Fruit fly (Drosophila melanogaster) whole organism, adult: ENCODE results near the gene Cp190.
A peak's percentile ranks its signal among the peaks of the same experiment; 100 is the strongest.

Experiments
- CG11617 ChIP-seq: fragments of 200-800 bp; sonication (Bioruptor generic); optimal IDR thresholded peaks from 2 replicates; lab custom pipeline; 2017; ENCODE audit warnings: mild to moderate bottlenecking, missing biosample characterization, missing genetic modification reagents, missing genetic modification characterization
- CG12768 ChIP-seq: fragments of 200-800 bp; sonication (Bioruptor generic); optimal IDR thresholded peaks from 2 replicates; lab custom pipeline; 2017; ENCODE audit warnings: missing biosample characterization, missing genetic modification characterization, mild to moderate bottlenecking, moderate library complexity, missing genetic modification reagents
- CG14711 ChIP-seq: fragments of 200-800 bp; sonication (Bioruptor generic); optimal IDR thresholded peaks from 2 replicates; lab custom pipeline; 2018; ENCODE audit warnings: missing biosample characterization, mild to moderate bottlenecking, missing genetic modification characterization, moderate library complexity
- CG1620 ChIP-seq: fragments of 200-800 bp; sonication (Bioruptor generic); optimal IDR thresholded peaks from 2 replicates; lab custom pipeline; 2016; ENCODE audit warnings: missing biosample characterization, missing genetic modification characterization
- CG33017 ChIP-seq: fragments of 200-800 bp; sonication (Bioruptor generic); optimal IDR thresholded peaks from 2 replicates; lab custom pipeline; 2018; ENCODE audit warnings: missing biosample characterization, mild to moderate bottlenecking, missing genetic modification characterization, moderate library complexity
- CG5204 ChIP-seq: fragments of 200-800 bp; sonication (Bioruptor generic); optimal IDR thresholded peaks from 2 replicates; lab custom pipeline; 2016; ENCODE audit warnings: missing biosample characterization, missing genetic modification characterization
- CG7045 ChIP-seq: fragments of 200-800 bp; sonication (Bioruptor generic); optimal IDR thresholded peaks from 2 replicates; lab custom pipeline; 2017; ENCODE audit warnings: missing biosample characterization, mild to moderate bottlenecking, missing genetic modification characterization
- CG7101 ChIP-seq: fragments of 200-800 bp; sonication (Bioruptor generic); optimal IDR thresholded peaks from 2 replicates; lab custom pipeline; 2018; ENCODE audit warnings: missing biosample characterization, mild to moderate bottlenecking, missing genetic modification characterization, moderate library complexity
- Clk ChIP-seq: fragments of 200-800 bp; sonication (Bioruptor generic); optimal IDR thresholded peaks from 2 replicates; lab custom pipeline; 2017; ENCODE audit warnings: missing biosample characterization, missing genetic modification characterization
- Crg-1 ChIP-seq: fragments of 200-800 bp; sonication (Bioruptor generic); optimal IDR thresholded peaks from 2 replicates; lab custom pipeline; 2016; ENCODE audit warnings: missing biosample characterization, missing genetic modification characterization
- Hr96 ChIP-seq: fragments of 200-800 bp; sonication (Bioruptor generic); optimal IDR thresholded peaks from 2 replicates; lab custom pipeline; 2016; ENCODE audit warnings: missing biosample characterization, missing genetic modification characterization
- Mnt ChIP-seq: fragments of 200-800 bp; sonication (Bioruptor generic); optimal IDR thresholded peaks from 2 replicates; lab custom pipeline; 2016; ENCODE audit warnings: missing biosample characterization, mild to moderate bottlenecking, missing genetic modification characterization
- bab1 ChIP-seq: fragments of 200-800 bp; sonication (Bioruptor generic); optimal IDR thresholded peaks from 3 replicates; lab custom pipeline; 2019; ENCODE audit warnings: missing biosample characterization, mild to moderate bottlenecking, missing genetic modification characterization, moderate library complexity
- cic ChIP-seq: fragments of 200-800 bp; sonication (Bioruptor generic); optimal IDR thresholded peaks from 2 replicates; lab custom pipeline; 2017; ENCODE audit warnings: missing biosample characterization, mild to moderate bottlenecking, missing genetic modification characterization, moderate library complexity
- cnc ChIP-seq, 2 experiments: fragments of >200 bp; optimal IDR thresholded peaks; 2 replicates each; lab custom pipeline; 2017
- kay ChIP-seq: fragments of 200-800 bp; sonication (Bioruptor generic); peaks from one replicate; lab custom pipeline; 2016; ENCODE audit warnings: missing biosample characterization, missing genetic modification characterization, borderline replicate concordance
- ovo ChIP-seq: fragments of 200-800 bp; sonication (Bioruptor generic); optimal IDR thresholded peaks from 2 replicates; lab custom pipeline; 2016; ENCODE audit warnings: missing biosample characterization, missing genetic modification characterization
- pad ChIP-seq: fragments of 200-800 bp; sonication (Bioruptor generic); optimal IDR thresholded peaks from 3 replicates; lab custom pipeline; 2017; ENCODE audit warnings: missing biosample characterization, missing genetic modification characterization, mild to moderate bottlenecking, moderate library complexity, missing genetic modification reagents
- tj ChIP-seq: fragments of 200-800 bp; sonication (Bioruptor generic); optimal IDR thresholded peaks from 3 replicates; lab custom pipeline; 2017; ENCODE audit warnings: missing biosample characterization, mild to moderate bottlenecking, missing genetic modification characterization, moderate library complexity
- toe ChIP-seq: fragments of 200-800 bp; sonication (Bioruptor generic); optimal IDR thresholded peaks from 2 replicates; lab custom pipeline; 2016; ENCODE audit warnings: missing biosample characterization, missing genetic modification characterization

Gene Cp190

dm6 chr3R:15293005-15293877 lies 18.2 kb upstream of the Cp190 start:
- no peak for TF ChIP-seq toe (GFP tag; lab: Kevin White, UChicago)
- peak; percentile 22 for TF ChIP-seq CG1620 (GFP tag; lab: Kevin White, UChicago)
- TF ChIP-seq CG14711 = no peak
- TF ChIP-seq CG7045 (GFP tag; lab: Kevin White, UChicago) = no peak
- peak; percentile 26 for TF ChIP-seq bab1
- no peak for TF ChIP-seq Hr96 (GFP tag; lab: Kevin White, UChicago)
- TF ChIP-seq CG12768 (GFP tag; lab: Kevin White, UChicago) = no peak
- no peak for TF ChIP-seq CG5204
- TF ChIP-seq cic (GFP tag; lab: Kevin White, UChicago) = no peak
- TF ChIP-seq Crg-1 = no peak
- no peak for TF ChIP-seq CG7101 (tag; lab: Kevin White, UChicago)
- TF ChIP-seq tj (GFP tag; lab: Kevin White, UChicago) = peak; percentile 71
- peak; percentile 1 for TF ChIP-seq CG11617 (GFP tag; lab: Kevin White, UChicago)
- peak; percentile 80 for TF ChIP-seq pad

- TF ChIP-seq pad (peak; percentile 81), Clk (GFP tag; lab: Kevin White, UChicago) (peak; percentile 5), ovo (GFP tag; lab: Kevin White, UChicago) (no peak), kay (peak; percentile 35), cic (GFP tag; lab: Kevin White, UChicago) (no peak)
These were observed 17.4 kb upstream of the Cp190 start for dm6 chr3R:15292241-15293004.

dm6 chr3R:15291551-15292223 lies 16.6 kb upstream of the Cp190 start:
- peak; percentile 7 for TF ChIP-seq bab1
- TF ChIP-seq cnc (optimal IDR thresholded peaks at IDR 0.05; lab: Kevin White, UChicago) = no peak
- peak; percentile 15 for TF ChIP-seq pad
- no peak for TF ChIP-seq toe (GFP tag; lab: Kevin White, UChicago)
- no peak for TF ChIP-seq CG7045 (GFP tag; lab: Kevin White, UChicago)
- TF ChIP-seq CG33017 = no peak
- no peak for TF ChIP-seq CG5204
- TF ChIP-seq Crg-1 = peak; percentile 15
- no peak for TF ChIP-seq Clk (GFP tag; lab: Kevin White, UChicago)

dm6 chr3R:15290642-15291118 lies 15.6 kb upstream of the Cp190 start, which contains the start of gene CG45218:
Gene CG45218, minus strand, starts transcription at chr3R:15290799.
- peak; percentile 85 for TF ChIP-seq pad
- no peak for TF ChIP-seq Hr96 (GFP tag; lab: Kevin White, UChicago)
- TF ChIP-seq CG33017 = peak; percentile 15
- TF ChIP-seq CG14711 = no peak
- no peak for TF ChIP-seq CG11617 (GFP tag; lab: Kevin White, UChicago)
- TF ChIP-seq tj (GFP tag; lab: Kevin White, UChicago) = peak; percentile 78
- peak; percentile 20 for TF ChIP-seq CG12768 (GFP tag; lab: Kevin White, UChicago)
- TF ChIP-seq CG5204 = no peak
- peak; percentile 41 for TF ChIP-seq Mnt (GFP tag; lab: Kevin White, UChicago)
- peak; percentile 26 for TF ChIP-seq ovo (GFP tag; lab: Kevin White, UChicago)
- TF ChIP-seq toe (GFP tag; lab: Kevin White, UChicago) = no peak
- no peak for TF ChIP-seq Clk (GFP tag; lab: Kevin White, UChicago)
- TF ChIP-seq CG7101 (tag; lab: Kevin White, UChicago) = peak; percentile 2
- TF ChIP-seq cic (GFP tag; lab: Kevin White, UChicago) = peak; percentile 53
- no peak for TF ChIP-seq Crg-1
- TF ChIP-seq kay = peak; percentile 95
- no peak for TF ChIP-seq CG7045 (GFP tag; lab: Kevin White, UChicago)
- no peak for TF ChIP-seq bab1
- TF ChIP-seq CG1620 (GFP tag; lab: Kevin White, UChicago) = peak; percentile 34
- no peak for TF ChIP-seq cnc (optimal IDR thresholded peaks at IDR 0.05; lab: Kevin White, UChicago)

dm6 chr3R:15289828-15290641 lies 15.0 kb upstream of the Cp190 start:
- peak; percentile 20 for TF ChIP-seq pad
- TF ChIP-seq ovo (GFP tag; lab: Kevin White, UChicago) = peak; percentile 98
- no peak for TF ChIP-seq Mnt (GFP tag; lab: Kevin White, UChicago)
